Worm (Caenorhabditis elegans): Measurements from ENCODE around the gene mat-2.

mat-2 gene

DNA sequence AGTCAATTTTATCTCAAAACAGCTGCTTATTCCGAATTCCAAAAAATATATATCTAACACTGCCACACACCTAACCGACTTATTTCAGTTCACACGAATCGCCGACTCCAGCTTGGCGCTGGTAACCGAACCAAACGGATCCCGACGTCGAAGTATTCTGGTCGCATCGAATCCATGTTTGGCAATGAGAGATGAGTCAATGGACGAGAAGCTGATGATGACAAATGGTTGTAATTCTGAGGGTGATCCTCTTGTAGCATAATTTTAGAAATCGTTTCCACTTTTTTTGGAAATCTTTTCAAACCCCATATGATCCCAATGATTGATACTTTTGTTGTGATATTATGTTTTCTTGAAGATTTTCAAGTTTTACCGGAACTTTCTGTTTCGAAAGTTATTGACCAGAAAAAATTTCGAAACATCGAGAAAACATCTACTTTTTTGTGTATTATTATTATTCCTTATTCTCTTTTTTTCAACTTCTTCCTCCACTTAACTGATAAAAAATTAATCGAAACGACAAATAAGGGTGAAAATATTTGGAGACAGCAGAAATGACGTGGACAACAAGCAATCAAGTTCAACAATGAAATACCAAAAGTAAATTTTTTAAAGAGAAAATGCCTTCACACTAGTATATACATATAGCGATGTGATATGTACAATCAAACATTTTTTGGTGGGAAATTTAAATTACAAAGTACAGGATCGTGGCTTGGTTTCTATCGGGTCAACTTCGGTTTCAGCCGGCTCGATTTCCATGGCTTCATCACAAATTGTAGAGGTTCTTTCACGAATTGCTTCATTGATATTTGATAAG, 37.6 kb downstream of the mat-2 start (continued):
- TF ChIP-seq Y75B8A.6 (GFP tag; IDR thresholded peaks at IDR 0.05): peak; percentile 23; the same call in 1 of the 2 replicates
- peak; percentile 7 for TF ChIP-seq zip-2 (tag; optimal IDR thresholded peaks at IDR 0.05)
- peak; percentile 43 for TF ChIP-seq jun-1 (tag; optimal IDR thresholded peaks at IDR 0.05)
- TF ChIP-seq F26F4.8 (GFP tag; conservative IDR thresholded peaks at IDR 0.05): 0 out of 2 replicates have a peak, but pooled peaks have one; percentile 40
- no peak for TF ChIP-seq nhr-28 (tag; optimal IDR thresholded peaks at IDR 0.05)
- TF ChIP-seq F44E2.7 (GFP tag; IDR thresholded peaks at IDR 0.05): no peak
- peak; percentile 73; the same call in 1 of the 2 replicates for TF ChIP-seq Y105C5A.15 (GFP tag; IDR thresholded peaks at IDR 0.05)
- TF ChIP-seq dve-1 (tag; optimal IDR thresholded peaks at IDR 0.05; ENCODE audit: insufficient read depth): peak; percentile 69
- no peak for TF ChIP-seq ceh-32 (tag; optimal IDR thresholded peaks at IDR 0.05; ENCODE audit: poor library complexity)
- peak; percentile 66; the same call in 1 of the 2 replicates for TF ChIP-seq tra-1 (GFP tag; IDR thresholded peaks at IDR 0.05)
- TF ChIP-seq nhr-10 (tag; optimal IDR thresholded peaks at IDR 0.05): peak; percentile 71
- TF ChIP-seq nhr-111 (GFP tag; optimal IDR thresholded peaks at IDR 0.05): no peak
- TF ChIP-seq F37D6.2 (tag; optimal IDR thresholded peaks at IDR 0.05): no peak
- TF ChIP-seq T26A8.4 (GFP tag; IDR thresholded peaks at IDR 0.05): peak; percentile 91
- no peak for TF ChIP-seq lin-15B (tag; optimal IDR thresholded peaks at IDR 0.05)
- peak; percentile 57 for TF ChIP-seq nhr-41 (GFP tag; IDR thresholded peaks at IDR 0.05)
- 0 out of 2 replicates have a peak, but pooled peaks have one; percentile 65 for TF ChIP-seq daf-8 (GFP tag; IDR thresholded peaks at IDR 0.05)
- no peak for TF ChIP-seq ceh-62 (tag; optimal IDR thresholded peaks at IDR 0.05)
- TF ChIP-seq mxl-2 (GFP tag; conservative IDR thresholded peaks at IDR 0.05): 0 out of 2 replicates have a peak, but pooled peaks have one; percentile 46
- no peak for TF ChIP-seq nhr-6 (tag; optimal IDR thresholded peaks at IDR 0.05)
- peak; percentile 73 for TF ChIP-seq lin-38 (GFP tag; IDR thresholded peaks at IDR 0.05)
- TF ChIP-seq dpl-1 (GFP tag; optimal IDR thresholded peaks at IDR 0.05): no peak
- no peak for TF ChIP-seq lin-1 (GFP tag; IDR thresholded peaks at IDR 0.05)
- no peak for TF ChIP-seq lin-39 (tag; optimal IDR thresholded peaks at IDR 0.05)
- peak; percentile 17 for TF ChIP-seq fos-1 (tag; optimal IDR thresholded peaks at IDR 0.05)
- peak; percentile 98 for TF ChIP-seq nhr-77 (tag; optimal IDR thresholded peaks at IDR 0.05)
- no peak for TF ChIP-seq duxl-1 (tag; optimal IDR thresholded peaks at IDR 0.05; ENCODE audit: poor library complexity)
- TF ChIP-seq mep-1 (tag; optimal IDR thresholded peaks at IDR 0.05): peak; percentile 79
- TF ChIP-seq spr-3 (GFP tag; optimal IDR thresholded peaks at IDR 0.05): no peak
- TF ChIP-seq spr-1 (tag; optimal IDR thresholded peaks at IDR 0.05): no peak
- TF ChIP-seq madf-5 (GFP tag; IDR thresholded peaks at IDR 0.05): no peak
- TF ChIP-seq snpc-1.2 (GFP tag; IDR thresholded peaks at IDR 0.05): 0 out of 2 replicates have a peak, but pooled peaks have one; percentile 31

- TF ChIP-seq aha-1 (tag) (peak; percentile 81), duxl-1 (tag; optimal IDR thresholded peaks at IDR 0.05; ENCODE audit: poor library complexity) (no peak), nhr-48 (tag; optimal IDR thresholded peaks at IDR 0.05) (peak; percentile 79), mdt-29 (GFP tag; IDR thresholded peaks at IDR 0.05) (peak; percentile 87), T26A8.4 (GFP tag; IDR thresholded peaks at IDR 0.05) (0 out of 2 replicates have a peak, but pooled peaks have one; percentile 49), dmd-6 (GFP tag; IDR thresholded peaks at IDR 0.05) (peak; percentile 84), mxl-3 (GFP tag; optimal IDR thresholded peaks at IDR 0.05) (no peak), zag-1 (tag; optimal IDR thresholded peaks at IDR 0.05) (no peak), tra-1 (GFP tag; IDR thresholded peaks at IDR 0.05) (peak; percentile 56; the same call in 1 of the 2 replicates), ZK337.2 (GFP tag; IDR thresholded peaks at IDR 0.05) (no peak), mdl-1 (tag; optimal IDR thresholded peaks at IDR 0.05) (peak in 1 of 2 experiments; percentile 13), daf-16 (GFP tag; optimal IDR thresholded peaks at IDR 0.05) (peak in 1 of 2 experiments; percentile 22), daf-16 (tag; optimal IDR thresholded peaks at IDR 0.05) (peak; percentile 93), egl-43 (GFP tag; IDR thresholded peaks at IDR 0.05) (no peak), nhr-102 (tag; optimal IDR thresholded peaks at IDR 0.05) (peak; percentile 60), hlh-30 (tag; optimal IDR thresholded peaks at IDR 0.05; ENCODE audit: insufficient read depth) (peak; percentile 81), gei-8 (GFP tag; optimal IDR thresholded peaks at IDR 0.05) (peak; percentile 49), mes-2 (tag; optimal IDR thresholded peaks at IDR 0.05; ENCODE audit: poor library complexity, severe bottlenecking) (peak; percentile 39), skn-1 (tag; optimal IDR thresholded peaks at IDR 0.05) (no peak), F44E2.7 (GFP tag; IDR thresholded peaks at IDR 0.05) (no peak), lim-7 (GFP tag; IDR thresholded peaks at IDR 0.05) (no peak), dve-1 (tag; optimal IDR thresholded peaks at IDR 0.05; ENCODE audit: insufficient read depth) (peak; percentile 93), mep-1 (tag; optimal IDR thresholded peaks at IDR 0.05) (peak; percentile 37)
Measured at ce11 chrII:11150976-11151375, 38.5 kb downstream of the mat-2 start.

Measured in whole organism, L4 larva.